Fruit fly (Drosophila melanogaster) whole organism, embryonic: ENCODE results near the gene Ald2.

Experiments used
- Bdp1 ChIP-seq: fragments of 200-800 bp; sonication (Bioruptor generic); optimal IDR thresholded peaks from 3 replicates; lab custom pipeline; 2016; ENCODE audit warnings: missing biosample characterization, missing genetic modification characterization
- Bgb ChIP-seq: fragments of 200-800 bp; sonication (Bioruptor generic); IDR thresholded peaks from 2 replicates; pipeline ENCODE4 v1.3.6; 2022; ENCODE audit warnings: missing biosample characterization, missing genetic modification characterization; ENCODE audit not compliant: partially characterized antibody
- Bteb2 ChIP-seq: fragments of 200-800 bp; sonication (Bioruptor generic); optimal IDR thresholded peaks from 2 replicates; lab custom pipeline; 2016; ENCODE audit warnings: missing biosample characterization, missing genetic modification characterization
- CG10366 ChIP-seq: fragments of 200-800 bp; sonication (Bioruptor generic); IDR thresholded peaks from 2 replicates; pipeline ENCODE4 v1.3.6; 2022; ENCODE audit warnings: missing biosample characterization, missing genetic modification characterization
- CG11695 ChIP-seq: fragments of 200-800 bp; sonication (Bioruptor generic); IDR thresholded peaks from 3 replicates; pipeline ENCODE4 v1.3.6; 2022; ENCODE audit warnings: missing biosample characterization, missing genetic modification characterization
- CG12104 ChIP-seq: fragments of 200-800 bp; sonication (Bioruptor generic); optimal IDR thresholded peaks from 3 replicates; lab custom pipeline; 2016; ENCODE audit warnings: missing biosample characterization, missing genetic modification characterization
- CG12659 ChIP-seq: fragments of 200-800 bp; sonication (Bioruptor generic); optimal IDR thresholded peaks from 3 replicates; lab custom pipeline; 2017; ENCODE audit warnings: mild to moderate bottlenecking, missing biosample characterization, missing genetic modification reagents, missing genetic modification characterization
- CG13424 ChIP-seq: fragments of 200-800 bp; sonication (Bioruptor generic); optimal IDR thresholded peaks from 2 replicates; lab custom pipeline; 2019; ENCODE audit warnings: missing biosample characterization, mild to moderate bottlenecking, missing genetic modification characterization, moderate library complexity
- CG15011 ChIP-seq: fragments of 200-800 bp; sonication (Bioruptor generic); optimal IDR thresholded peaks from 3 replicates; lab custom pipeline; 2018; ENCODE audit warnings: missing biosample characterization, mild to moderate bottlenecking, missing genetic modification characterization
- CG17568 ChIP-seq: fragments of 200-800 bp; sonication (Bioruptor generic); optimal IDR thresholded peaks from 2 replicates; lab custom pipeline; 2018; ENCODE audit warnings: missing biosample characterization, mild to moderate bottlenecking, missing genetic modification characterization, moderate library complexity
- CG1832 ChIP-seq: fragments of 200-800 bp; sonication (Bioruptor generic); optimal IDR thresholded peaks from 2 replicates; lab custom pipeline; 2017; ENCODE audit warnings: missing biosample characterization, mild to moderate bottlenecking, missing genetic modification characterization, inconsistent platforms
- CG2678 ChIP-seq: fragments of 200-800 bp; sonication (Bioruptor generic); optimal IDR thresholded peaks from 3 replicates; lab custom pipeline; 2019; ENCODE audit warnings: missing biosample characterization, mild to moderate bottlenecking, missing genetic modification characterization, moderate library complexity
- CG31388 ChIP-seq: fragments of 200-800 bp; sonication (Bioruptor generic); optimal IDR thresholded peaks from 2 replicates; lab custom pipeline; 2016; ENCODE audit warnings: missing biosample characterization, missing genetic modification characterization
- CG3163 ChIP-seq: fragments of 200-800 bp; sonication (Bioruptor generic); optimal IDR thresholded peaks from 3 replicates; lab custom pipeline; 2016; ENCODE audit warnings: missing biosample characterization, missing genetic modification characterization
- CG6689 ChIP-seq: fragments of 200-800 bp; sonication (Bioruptor generic); IDR thresholded peaks from 2 replicates; pipeline ENCODE4 v1.3.6; 2022; ENCODE audit warnings: missing biosample characterization, missing genetic modification characterization
- CG8944 ChIP-seq: fragments of 200-800 bp; sonication (Bioruptor generic); optimal IDR thresholded peaks from 3 replicates; lab custom pipeline; 2016; ENCODE audit warnings: missing biosample characterization, missing genetic modification characterization
- Camta ChIP-seq: fragments of 200-800 bp; sonication (Bioruptor generic); optimal IDR thresholded peaks from 2 replicates; lab custom pipeline; 2016; ENCODE audit warnings: missing biosample characterization, missing genetic modification characterization
- D ChIP-seq, 2 experiments: fragments of 200-800 bp in 1 of 2; fragments of >200 bp in 1 of 2; sonication (Bioruptor generic) in 1 of 2; optimal IDR thresholded peaks; 2 replicates in 1 of 2; 3 replicates in 1 of 2; lab custom pipeline; 2017; ENCODE audit warnings: mild to moderate bottlenecking in 1 of 2, missing biosample characterization in 1 of 2, missing genetic modification characterization in 1 of 2, missing genetic modification reagents in 1 of 2
- Dref ChIP-seq: fragments of 200-800 bp; sonication (Bioruptor generic); IDR thresholded peaks from 2 replicates; pipeline ENCODE4 v1.3.6; 2022; ENCODE audit warnings: missing biosample characterization, missing genetic modification characterization
- E2f1 ChIP-seq: fragments of 200-800 bp; sonication (Bioruptor generic); IDR thresholded peaks from 2 replicates; pipeline ENCODE4 v1.3.6; 2022; ENCODE audit warnings: missing biosample characterization, missing genetic modification characterization
- Ets65A ChIP-seq: fragments of 200-800 bp; sonication (Bioruptor generic); peaks from one replicate; lab custom pipeline; 2016; ENCODE audit warnings: missing biosample characterization, missing genetic modification characterization
- Gug ChIP-seq: fragments of 200-800 bp; sonication (Bioruptor generic); IDR thresholded peaks from 4 replicates; pipeline ENCODE4 v1.3.6; 2022; ENCODE audit warnings: missing biosample characterization, missing genetic modification characterization
- HmgZ ChIP-seq: fragments of 200-800 bp; sonication (Bioruptor generic); optimal IDR thresholded peaks from 2 replicates; lab custom pipeline; 2018; ENCODE audit warnings: missing biosample characterization, mild to moderate bottlenecking, missing genetic modification characterization
- Hr51 ChIP-seq, 2 experiments: fragments of 200-800 bp; sonication (Bioruptor generic); optimal IDR thresholded peaks; 2 replicates in 1 of 2; 3 replicates in 1 of 2; lab custom pipeline; 2016 to 2018; ENCODE audit warnings: missing biosample characterization in 2 of 2, missing genetic modification characterization in 2 of 2, mild to moderate bottlenecking in 1 of 2, moderate library complexity in 1 of 2
- NC2β ChIP-seq: fragments of 200-800 bp; sonication (Bioruptor generic); optimal IDR thresholded peaks from 2 replicates; lab custom pipeline; 2016; ENCODE audit warnings: missing biosample characterization, missing genetic modification characterization
- Nf-YB ChIP-seq: fragments of 200-800 bp; sonication (Bioruptor generic); optimal IDR thresholded peaks from 3 replicates; lab custom pipeline; 2019; ENCODE audit warnings: missing biosample characterization, mild to moderate bottlenecking, missing genetic modification characterization, moderate library complexity
- Tbp ChIP-seq: fragments of >200 bp; optimal IDR thresholded peaks from 2 replicates; lab custom pipeline; 2018; ENCODE audit warnings: missing biosample characterization, missing genetic modification characterization
- Xbp1 ChIP-seq: fragments of 200-800 bp; sonication (Bioruptor generic); optimal IDR thresholded peaks from 3 replicates; lab custom pipeline; 2016; ENCODE audit warnings: missing biosample characterization, mild to moderate bottlenecking, missing genetic modification characterization
- ash1 ChIP-seq: fragments of 200-800 bp; sonication (Bioruptor generic); optimal IDR thresholded peaks from 2 replicates; lab custom pipeline; 2018; ENCODE audit warnings: missing biosample characterization, mild to moderate bottlenecking, missing genetic modification characterization
- btn ChIP-seq: fragments of 200-800 bp; sonication (Bioruptor generic); optimal IDR thresholded peaks from 2 replicates; lab custom pipeline; 2016; ENCODE audit warnings: missing biosample characterization, missing genetic modification characterization
- chif ChIP-seq, 2 experiments: fragments of 200-800 bp; sonication (Bioruptor generic); optimal IDR thresholded peaks; 3 replicates each; lab custom pipeline; 2016; ENCODE audit warnings: missing biosample characterization in 2 of 2, missing genetic modification characterization in 2 of 2
- crc ChIP-seq: fragments of 200-800 bp; sonication (Bioruptor generic); optimal IDR thresholded peaks from 2 replicates; lab custom pipeline; 2016; ENCODE audit warnings: missing biosample characterization, missing genetic modification characterization
- gce ChIP-seq: fragments of 200-800 bp; sonication (Bioruptor generic); IDR thresholded peaks from 3 replicates; pipeline ENCODE4 v1.3.6; 2022; ENCODE audit warnings: missing biosample characterization, missing genetic modification characterization
- grau ChIP-seq: fragments of 200-800 bp; optimal IDR thresholded peaks from 3 replicates; lab custom pipeline; 2019; ENCODE audit warnings: missing biosample characterization, mild to moderate bottlenecking, missing genetic modification characterization, moderate library complexity
- ham ChIP-seq: fragments of 200-800 bp; sonication (Bioruptor generic); IDR thresholded peaks from 2 replicates; pipeline ENCODE4 v1.3.6; 2022; ENCODE audit warnings: missing biosample characterization, missing genetic modification characterization
- hbn ChIP-seq: fragments of 200-800 bp; sonication (Bioruptor generic); IDR thresholded peaks from 2 replicates; pipeline ENCODE4 v1.3.6; 2022; ENCODE audit warnings: missing biosample characterization, missing genetic modification characterization; ENCODE audit not compliant: partially characterized antibody
- kah ChIP-seq: fragments of 200-800 bp; sonication (Bioruptor generic); optimal IDR thresholded peaks from 2 replicates; lab custom pipeline; 2018; ENCODE audit warnings: missing biosample characterization, mild to moderate bottlenecking, missing genetic modification characterization
- klu ChIP-seq: fragments of 200-800 bp; sonication (Bioruptor generic); IDR thresholded peaks from 2 replicates; pipeline ENCODE4 v1.3.6; 2022; ENCODE audit warnings: missing biosample characterization, missing genetic modification characterization
- lilli ChIP-seq: fragments of 200-800 bp; sonication (Bioruptor generic); optimal IDR thresholded peaks from 3 replicates; lab custom pipeline; 2016; ENCODE audit warnings: missing biosample characterization, missing genetic modification characterization
- mld ChIP-seq: fragments of 200-800 bp; sonication (Bioruptor generic); IDR thresholded peaks from 3 replicates; pipeline ENCODE4 v1.3.6; 2022; ENCODE audit warnings: missing biosample characterization, missing genetic modification characterization; ENCODE audit not compliant: partially characterized antibody
- prd ChIP-seq, 3 experiments: fragments of >200 bp in 2 of 3; fragments of 200-800 bp in 1 of 3; sonication (Bioruptor generic) in 1 of 3; optimal IDR thresholded peaks in 2 of 3; IDR thresholded peaks in 1 of 3; 2 replicates in 2 of 3; 3 replicates in 1 of 3; pipeline versions ENCODE4 v1.3.6 to Lab custom; 2017 to 2022; ENCODE audit warnings: missing biosample characterization in 1 of 3, missing genetic modification characterization in 1 of 3
- psq ChIP-seq: fragments of 200-800 bp; sonication (Bioruptor generic); optimal IDR thresholded peaks from 2 replicates; lab custom pipeline; 2017; ENCODE audit warnings: missing biosample characterization, missing genetic modification characterization
- ranshi ChIP-seq: fragments of 200-800 bp; sonication (Bioruptor generic); IDR thresholded peaks from 2 replicates; pipeline ENCODE4 v1.3.6; 2022; ENCODE audit warnings: missing biosample characterization, missing genetic modification characterization
- sd ChIP-seq: fragments of 200-800 bp; sonication (Bioruptor generic); optimal IDR thresholded peaks from 3 replicates; lab custom pipeline; 2018; ENCODE audit warnings: missing biosample characterization, mild to moderate bottlenecking, missing genetic modification characterization, moderate library complexity
- slp2 ChIP-seq: fragments of 200-800 bp; sonication (Bioruptor generic); optimal IDR thresholded peaks from 2 replicates; lab custom pipeline; 2016; ENCODE audit warnings: missing biosample characterization, missing genetic modification characterization
- sob ChIP-seq: fragments of 200-800 bp; sonication (Bioruptor generic); IDR thresholded peaks from 2 replicates; pipeline ENCODE4 v1.3.6; 2022; ENCODE audit warnings: missing biosample characterization, missing genetic modification characterization
- sug ChIP-seq: fragments of 200-800 bp; optimal IDR thresholded peaks from 2 replicates; lab custom pipeline; 2019; ENCODE audit warnings: missing biosample characterization, mild to moderate bottlenecking, missing genetic modification characterization, moderate library complexity
- unc-4 ChIP-seq: fragments of 200-800 bp; sonication (Bioruptor generic); IDR thresholded peaks from 2 replicates; pipeline ENCODE4 v1.3.6; 2022; ENCODE audit warnings: missing biosample characterization, missing genetic modification characterization; ENCODE audit not compliant: partially characterized antibody
- wek ChIP-seq: fragments of 200-800 bp; sonication (Bioruptor generic); optimal IDR thresholded peaks from 3 replicates; lab custom pipeline; 2018; ENCODE audit warnings: missing biosample characterization, mild to moderate bottlenecking, missing genetic modification characterization, moderate library complexity
- yki ChIP-seq: fragments of >200 bp; optimal IDR thresholded peaks from 3 replicates; lab custom pipeline; 2018

The Ald2 gene

DNA sequence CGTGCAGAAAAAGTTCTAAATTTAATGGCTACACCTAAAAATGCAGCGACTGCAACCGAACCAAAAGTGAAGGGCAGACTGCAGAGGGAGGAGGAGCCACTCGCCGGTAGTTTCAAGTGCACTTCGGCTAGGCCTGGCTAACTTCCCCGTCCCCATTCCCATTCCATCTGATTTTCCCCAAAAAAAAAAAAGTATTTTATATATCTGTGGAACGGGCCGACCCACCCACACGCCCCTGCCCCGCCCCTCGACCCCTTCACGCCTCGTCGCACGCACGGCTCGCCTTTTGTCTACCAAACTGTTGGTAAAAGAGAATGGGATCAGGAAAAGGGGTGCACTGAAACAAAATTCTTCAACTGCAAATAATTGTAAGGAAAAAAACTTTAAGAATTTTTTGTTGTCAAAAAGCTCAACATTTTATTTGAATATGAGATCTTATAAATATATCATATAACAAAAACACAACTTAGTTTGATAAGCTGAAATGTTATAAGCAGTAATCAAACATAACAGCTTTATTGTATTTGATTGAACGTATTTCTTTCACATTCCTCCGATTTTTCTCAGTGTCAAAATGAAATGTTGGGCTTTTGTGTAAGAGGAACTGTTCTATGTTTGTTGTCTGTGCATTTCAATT is 30.1 kb downstream of the Ald2 start (continued):
- TF ChIP-seq E2f1 (0 out of 2 replicates have a peak, but pooled peaks have one; percentile 34), hbn (GFP tag; lab: Robert Waterston, UW) (no peak), Hr51 (GFP tag; optimal IDR thresholded peaks at IDR 0.05; lab: Kevin White, UChicago) (peak in 1 of 2 experiments; percentile 54), crc (GFP tag; lab: Kevin White, UChicago) (no peak), unc-4 (GFP tag; lab: Robert Waterston, UW) (no peak), Bteb2 (no peak), btn (GFP tag; lab: Kevin White, UChicago) (no peak), CG12104 (no peak), ham (GFP tag; lab: Robert Waterston, UW) (no peak), CG31388 (GFP tag; lab: Kevin White, UChicago) (no peak), CG6689 (GFP tag; lab: Robert Waterston, UW) (peak; percentile 65), sug (tag; lab: Kevin White, UChicago) (no peak), chif (GFP tag; optimal IDR thresholded peaks at IDR 0.05; lab: Kevin White, UChicago) (no peak), CG11695 (peak; percentile 50; the same call in 2 of the 3 replicates), Nf-YB (peak; percentile 14), CG10366 (GFP tag; lab: Robert Waterston, UW) (no peak), grau (tag; lab: Kevin White, UChicago) (no peak), Gug (GFP tag; lab: Robert Waterston, UW) (no peak), D (optimal IDR thresholded peaks at IDR 0.05; lab: Kevin White, UChicago) (no peak), D (GFP tag; optimal IDR thresholded peaks at IDR 0.05; lab: Kevin White, UChicago) (peak; percentile 77), lilli (GFP tag; lab: Kevin White, UChicago) (no peak), sob (GFP tag; lab: Robert Waterston, UW) (no peak), CG17568 (no peak), CG1832 (GFP tag; lab: Kevin White, UChicago) (no peak), Xbp1 (GFP tag; lab: Kevin White, UChicago) (peak; percentile 44), CG12659 (GFP tag; lab: Kevin White, UChicago) (peak; percentile 41), Bdp1 (no peak), CG13424 (tag; lab: Kevin White, UChicago) (peak; percentile 53), slp2 (GFP tag; lab: Kevin White, UChicago) (no peak), CG15011 (GFP tag; lab: Kevin White, UChicago) (peak; percentile 25), CG8944 (GFP tag; lab: Kevin White, UChicago) (no peak), wek (no peak), Ets65A (GFP tag; lab: Kevin White, UChicago) (peak; percentile 57), psq (no peak), HmgZ (tag; lab: Kevin White, UChicago) (no peak), yki (lab: Kevin White, UChicago) (no peak), kah (GFP tag; lab: Kevin White, UChicago) (peak; percentile 24), ranshi (GFP tag; lab: Robert Waterston, UW) (no peak), Tbp (GFP tag; lab: Kevin White, UChicago) (no peak), Dref (no peak), sd (peak; percentile 3), gce (GFP tag; lab: Robert Waterston, UW) (no peak), ash1 (GFP tag; lab: Kevin White, UChicago) (no peak), mld (GFP tag; lab: Robert Waterston, UW) (no peak), Camta (GFP tag; lab: Kevin White, UChicago) (no peak), CG2678 (tag; lab: Kevin White, UChicago) (peak; percentile 84), CG3163 (no peak), Bgb (GFP tag; lab: Robert Waterston, UW) (no peak), NC2β (GFP tag; lab: Kevin White, UChicago) (no peak), klu (GFP tag; lab: Robert Waterston, UW) (no peak), prd (optimal IDR thresholded peaks at IDR 0.05; lab: Kevin White, UChicago) (no peak), prd (GFP tag; IDR thresholded peaks at IDR 0.05; lab: Robert Waterston, UW) (peak; percentile 53; the same call in 1 of the 3 replicates)
